Worm (Caenorhabditis elegans): Measurements from ENCODE around the gene ndub-11.

- TF ChIP-seq pes-1 (GFP tag; IDR thresholded peaks at IDR 0.05) (no peak), ama-1 (optimal IDR thresholded peaks at IDR 0.05) (no peak), tbx-37 (GFP tag; conservative IDR thresholded peaks at IDR 0.05) (no peak), ceh-13 (GFP tag; optimal IDR thresholded peaks at IDR 0.05) (no peak)
Observed at ce11 chrIV:8175686-8176532, 45.9 kb upstream of the ndub-11 start, which contains the start of gene pct-1.
